Worm (Caenorhabditis elegans) whole organism, late embryonic: Measurements from ENCODE around the gene F07C3.16.

Source experiments
- F13H6.1 ChIP-seq: sonication (generic microtip); optimal IDR thresholded peaks from 2 replicates; lab custom pipeline; 2016; ENCODE audit warnings: missing genetic modification characterization, missing compliant biosample characterization
- K02D7.2 ChIP-seq: sonication (generic microtip); optimal IDR thresholded peaks from 2 replicates; lab custom pipeline; 2017; ENCODE audit warnings: mild to moderate bottlenecking, missing genetic modification characterization, missing compliant biosample characterization
- T23F11.4 ChIP-seq: fragments of 200-800 bp; sonication (Bioruptor generic); optimal IDR thresholded peaks from 2 replicates; lab custom pipeline; 2018; ENCODE audit warnings: mild to moderate bottlenecking, missing genetic modification characterization, missing compliant biosample characterization
- ceh-14 ChIP-seq: sonication (generic microtip); optimal IDR thresholded peaks from 2 replicates; lab custom pipeline; 2016; ENCODE audit warnings: missing genotype, missing genetic modification characterization, missing compliant biosample characterization
- ceh-18 ChIP-seq: sonication (generic microtip); optimal IDR thresholded peaks from 2 replicates; lab custom pipeline; 2016; ENCODE audit warnings: missing genetic modification characterization, missing compliant biosample characterization
- ceh-19 ChIP-seq: fragments of 200-800 bp; sonication (Bioruptor generic); optimal IDR thresholded peaks from 2 replicates; lab custom pipeline; 2018; ENCODE audit warnings: mild to moderate bottlenecking, missing genetic modification characterization, missing compliant biosample characterization
- ceh-2 ChIP-seq: sonication (generic microtip); optimal IDR thresholded peaks from 2 replicates; lab custom pipeline; 2016; ENCODE audit warnings: missing genotype, missing genetic modification characterization, missing compliant biosample characterization
- ceh-24 ChIP-seq: sonication (generic microtip); optimal IDR thresholded peaks from 2 replicates; lab custom pipeline; 2016; ENCODE audit warnings: mild to moderate bottlenecking, missing genetic modification characterization, missing compliant biosample characterization
- ceh-30 ChIP-seq: fragments of 150-350 bp; optimal IDR thresholded peaks from 2 replicates; lab custom pipeline; 2014; ENCODE audit warnings: missing biosample characterization, missing genetic modification characterization
- ceh-31 ChIP-seq: sonication (generic microtip); optimal IDR thresholded peaks from 2 replicates; lab custom pipeline; 2016; ENCODE audit warnings: missing genetic modification characterization, missing compliant biosample characterization
- ceh-34 ChIP-seq: sonication (generic microtip); optimal IDR thresholded peaks from 2 replicates; lab custom pipeline; 2016; ENCODE audit warnings: mild to moderate bottlenecking, missing genetic modification characterization, missing compliant biosample characterization
- ceh-6 ChIP-seq: fragments of 200-800 bp; sonication (Bioruptor generic); optimal IDR thresholded peaks from 2 replicates; lab custom pipeline; 2018; ENCODE audit warnings: mild to moderate bottlenecking, missing genetic modification characterization, missing compliant biosample characterization
- ceh-9 ChIP-seq: sonication (generic microtip); optimal IDR thresholded peaks from 2 replicates; lab custom pipeline; 2016; ENCODE audit warnings: mild to moderate bottlenecking, missing genetic modification characterization, inconsistent platforms, missing compliant biosample characterization
- che-1 ChIP-seq: sonication (generic microtip); optimal IDR thresholded peaks from 2 replicates; lab custom pipeline; 2016; ENCODE audit warnings: mild to moderate bottlenecking, missing genetic modification characterization, missing compliant biosample characterization
- dmd-4 ChIP-seq: sonication (generic microtip); optimal IDR thresholded peaks from 2 replicates; lab custom pipeline; 2016; ENCODE audit warnings: borderline replicate concordance, missing genetic modification characterization, missing compliant biosample characterization
- dve-1 ChIP-seq: sonication (generic microtip); optimal IDR thresholded peaks from 2 replicates; lab custom pipeline; 2017; ENCODE audit warnings: antibody characterized with exemption, mild to moderate bottlenecking, missing genetic modification characterization, missing compliant biosample characterization
- elt-2 ChIP-seq: sonication (generic microtip); optimal IDR thresholded peaks from 2 replicates; lab custom pipeline; 2016; ENCODE audit warnings: missing genetic modification reagents, missing genetic modification characterization, missing compliant biosample characterization
- gmeb-2 ChIP-seq: sonication (generic microtip); optimal IDR thresholded peaks from 2 replicates; lab custom pipeline; 2016; ENCODE audit warnings: missing genetic modification characterization, inconsistent platforms, missing compliant biosample characterization
- hlh-13 ChIP-seq: fragments of 200-800 bp; sonication (Bioruptor generic); optimal IDR thresholded peaks from 2 replicates; lab custom pipeline; 2018; ENCODE audit warnings: mild to moderate bottlenecking, missing genetic modification characterization, missing compliant biosample characterization
- hlh-30 ChIP-seq: sonication (generic microtip); optimal IDR thresholded peaks from 2 replicates; lab custom pipeline; 2017; ENCODE audit warnings: antibody characterized with exemption, missing genetic modification characterization, missing compliant biosample characterization; ENCODE audit not compliant: insufficient read depth
- hlh-8 ChIP-seq: sonication (generic microtip); optimal IDR thresholded peaks from 2 replicates; lab custom pipeline; 2016; ENCODE audit warnings: missing genotype, missing genetic modification characterization, missing compliant biosample characterization
- lim-6 ChIP-seq: sonication (generic microtip); optimal IDR thresholded peaks from 2 replicates; lab custom pipeline; 2016; ENCODE audit warnings: missing genetic modification characterization, missing compliant biosample characterization
- mec-3 ChIP-seq: sonication (generic microtip); optimal IDR thresholded peaks from 2 replicates; lab custom pipeline; 2016; ENCODE audit warnings: borderline replicate concordance, missing genetic modification characterization, missing compliant biosample characterization
- nfya-1 ChIP-seq: sonication (generic microtip); optimal IDR thresholded peaks from 2 replicates; lab custom pipeline; 2017; ENCODE audit warnings: missing genetic modification characterization, mild to moderate bottlenecking, missing compliant biosample characterization, antibody characterized with exemption, moderate library complexity
- npax-4 ChIP-seq: sonication (generic microtip); optimal IDR thresholded peaks from 2 replicates; lab custom pipeline; 2016; ENCODE audit warnings: missing genetic modification characterization, missing compliant biosample characterization
- pag-3 ChIP-seq: sonication (generic microtip); optimal IDR thresholded peaks from 2 replicates; lab custom pipeline; 2016; ENCODE audit warnings: missing compliant biosample characterization, missing genetic modification characterization, borderline replicate concordance
- pax-1 ChIP-seq: fragments of 150-350 bp; optimal IDR thresholded peaks from 2 replicates; lab custom pipeline; 2014; ENCODE audit warnings: missing biosample characterization, missing genetic modification characterization
- pqm-1 ChIP-seq: sonication (generic microtip); optimal IDR thresholded peaks from 2 replicates; lab custom pipeline; 2016; ENCODE audit warnings: missing genetic modification characterization, missing compliant biosample characterization
- sdc-2 ChIP-seq: sonication (generic microtip); optimal IDR thresholded peaks from 2 replicates; lab custom pipeline; 2016; ENCODE audit warnings: missing genotype, missing genetic modification characterization, missing compliant biosample characterization
- sox-4 ChIP-seq: sonication (generic microtip); optimal IDR thresholded peaks from 2 replicates; lab custom pipeline; 2017; ENCODE audit warnings: mild to moderate bottlenecking, missing genetic modification characterization, inconsistent platforms, missing compliant biosample characterization
- tbx-2 ChIP-seq: sonication (generic microtip); optimal IDR thresholded peaks from 2 replicates; lab custom pipeline; 2016; ENCODE audit warnings: missing genetic modification characterization, missing compliant biosample characterization
- ttx-3 ChIP-seq: sonication (generic microtip); optimal IDR thresholded peaks from 2 replicates; lab custom pipeline; 2016; ENCODE audit warnings: missing genetic modification reagents, missing genetic modification characterization, missing compliant biosample characterization
- unc-3 ChIP-seq, 2 experiments: fragments of 200-800 bp in 1 of 2; sonication (Bioruptor generic) in 1 of 2; sonication (generic microtip) in 1 of 2; conservative IDR thresholded peaks in 1 of 2; optimal IDR thresholded peaks in 1 of 2; 2 replicates each; pipeline versions ENCODE4 v1.3.6 to Lab custom; 2016 to 2022; ENCODE audit warnings: missing compliant biosample characterization in 2 of 2, missing genetic modification characterization in 2 of 2, missing genetic modification reagents in 1 of 2
- unc-42 ChIP-seq: sonication (generic microtip); optimal IDR thresholded peaks from 2 replicates; lab custom pipeline; 2016; ENCODE audit warnings: missing genotype, missing genetic modification characterization, missing compliant biosample characterization
- ztf-16 ChIP-seq: sonication (generic microtip); optimal IDR thresholded peaks from 2 replicates; lab custom pipeline; 2017; ENCODE audit warnings: missing genetic modification characterization, missing compliant biosample characterization

The F07C3.16 gene

DNA sequence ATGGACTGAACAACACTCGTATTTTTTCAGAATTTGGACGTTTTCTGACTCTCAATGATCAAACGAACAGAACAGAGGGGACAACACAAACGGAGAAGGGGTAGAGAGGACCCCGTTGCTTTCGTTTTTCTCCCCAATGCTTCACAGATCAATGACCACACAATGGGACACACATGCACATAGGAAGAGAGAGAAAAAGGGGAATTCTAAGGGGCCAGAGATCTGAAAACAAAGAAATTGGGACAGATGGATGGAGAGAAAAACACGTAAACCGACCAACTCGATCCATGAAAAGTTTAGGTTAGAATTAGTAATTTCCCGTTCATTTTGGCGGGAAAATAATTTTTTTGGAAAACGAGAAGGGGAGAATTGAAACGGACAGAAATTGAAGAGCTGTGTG, 13.1 kb upstream of the F07C3.16 start:
- no peak for TF ChIP-seq sox-4 (tag; lab: Kevin White, UChicago)
- TF ChIP-seq tbx-2 (tag; lab: Kevin White, UChicago) = peak; percentile 7
- peak; percentile 35 for TF ChIP-seq unc-42 (tag; lab: Kevin White, UChicago)
- TF ChIP-seq lim-6 = no peak
- TF ChIP-seq ceh-31 (tag; lab: Kevin White, UChicago) = peak; percentile 47
- no peak for TF ChIP-seq F13H6.1 (tag; lab: Kevin White, UChicago)
- TF ChIP-seq ceh-18 (tag; lab: Kevin White, UChicago) = peak; percentile 11
- TF ChIP-seq elt-2 = no peak
- TF ChIP-seq, all 69 proteins: peak for 4

ce11 chrV:9268202-9268601, 10.8 kb upstream of the F07C3.16 start:
- no peak for TF ChIP-seq gmeb-2
- TF ChIP-seq ceh-6 (GFP tag; lab: Kevin White, UChicago) = no peak
- TF ChIP-seq mec-3 (tag; lab: Kevin White, UChicago) = no peak
- no peak for TF ChIP-seq ceh-14 (tag; lab: Kevin White, UChicago)
- TF ChIP-seq ceh-34 (tag; lab: Kevin White, UChicago) = no peak
- no peak for TF ChIP-seq ceh-9 (tag; lab: Kevin White, UChicago)
- TF ChIP-seq unc-3 (GFP tag; conservative IDR thresholded peaks at IDR 0.05; lab: Robert Waterston, UW) = no peak
- no peak for TF ChIP-seq unc-3 (tag; optimal IDR thresholded peaks at IDR 0.05; lab: Kevin White, UChicago)
- TF ChIP-seq sox-4 (tag; lab: Kevin White, UChicago) = no peak
- TF ChIP-seq unc-42 (tag; lab: Kevin White, UChicago) = no peak
- TF ChIP-seq nfya-1 = no peak
- no peak for TF ChIP-seq dve-1 (tag; lab: Kevin White, UChicago)
- TF ChIP-seq T23F11.4 (GFP tag; lab: Kevin White, UChicago) = no peak
- no peak for TF ChIP-seq pax-1 (tag; lab: Kevin White, UChicago)
- TF ChIP-seq che-1 (tag; lab: Kevin White, UChicago) = no peak
- TF ChIP-seq ceh-24 (tag; lab: Kevin White, UChicago) = no peak

DNA sequence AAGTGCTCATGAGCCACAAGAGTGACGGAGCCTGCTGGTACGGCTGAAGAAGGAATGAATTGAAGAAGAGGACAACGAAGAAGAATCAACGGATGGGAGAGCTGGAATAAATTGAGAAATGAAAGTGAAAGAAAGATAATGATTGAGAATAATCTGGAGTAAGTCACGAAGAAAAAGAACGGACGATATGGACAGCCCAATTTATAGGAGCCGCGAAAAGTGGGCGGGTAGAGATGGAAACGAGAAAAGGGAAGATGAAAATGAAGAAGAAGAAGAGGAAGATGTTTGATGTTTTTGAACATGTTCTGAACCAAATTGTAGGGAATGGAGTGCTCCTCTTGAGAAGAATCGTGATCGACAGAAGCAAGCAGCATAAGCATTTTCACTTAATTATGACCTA, 9.0 kb upstream of the F07C3.16 start, which contains the start of gene slc-17.7:
slc-17.7 (minus strand) TSS at position 101 of the 400 bp plus-strand sequence.
- TF ChIP-seq hlh-13 (GFP tag; lab: Kevin White, UChicago) (no peak), ceh-2 (no peak), nfya-1 (no peak), K02D7.2 (tag; lab: Kevin White, UChicago) (no peak), ttx-3 (tag; lab: Kevin White, UChicago) (no peak), dve-1 (tag; lab: Kevin White, UChicago) (no peak), npax-4 (tag; lab: Kevin White, UChicago) (no peak), T23F11.4 (GFP tag; lab: Kevin White, UChicago) (no peak), pax-1 (tag; lab: Kevin White, UChicago) (no peak), sdc-2 (no peak), sox-4 (tag; lab: Kevin White, UChicago) (no peak), che-1 (tag; lab: Kevin White, UChicago) (no peak), ceh-9 (tag; lab: Kevin White, UChicago) (no peak), ceh-19 (GFP tag; lab: Kevin White, UChicago) (no peak), gmeb-2 (no peak), pqm-1 (tag; lab: Kevin White, UChicago) (no peak), ceh-30 (tag; lab: Kevin White, UChicago) (no peak), ztf-16 (no peak), hlh-8 (tag; lab: Kevin White, UChicago) (no peak)

DNA sequence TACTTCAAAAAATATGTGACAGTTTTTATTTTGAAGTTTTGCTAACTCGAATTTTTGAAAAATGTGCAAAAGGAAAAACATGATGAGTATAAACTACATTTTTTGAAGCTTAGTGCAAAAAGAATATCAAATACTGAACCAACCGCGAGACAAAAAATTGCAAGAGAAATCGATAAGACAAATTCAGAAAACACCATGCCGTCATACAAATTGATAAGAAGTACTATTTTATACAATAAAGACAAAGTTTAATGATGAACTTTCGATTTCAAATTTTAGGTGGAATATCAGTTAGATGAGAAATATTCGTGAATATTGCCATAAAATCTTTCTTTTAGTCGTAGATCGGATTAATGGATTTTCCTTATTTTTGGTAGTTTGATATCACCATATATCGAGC, 5.3 kb upstream of the F07C3.16 start:
- TF ChIP-seq hlh-30 (tag; lab: Kevin White, UChicago) (no peak), hlh-13 (GFP tag; lab: Kevin White, UChicago) (no peak), dmd-4 (no peak), unc-42 (tag; lab: Kevin White, UChicago) (no peak), pag-3 (no peak)
